Fruit fly (Drosophila melanogaster) whole organism, embryonic: ENCODE data around the gene CG34290.
A peak's percentile ranks its signal among the peaks of the same experiment; 100 is the strongest.

ENCODE experiments used
- ATbp ChIP-seq: fragments of 200-800 bp; sonication (Bioruptor generic); optimal IDR thresholded peaks from 2 replicates; lab custom pipeline; 2017; ENCODE audit warnings: missing biosample characterization, mild to moderate bottlenecking, missing genetic modification characterization, missing genetic modification reagents
- BEAF-32 ChIP-seq: fragments of 200-800 bp; sonication (Bioruptor generic); optimal IDR thresholded peaks from 3 replicates; lab custom pipeline; 2017; ENCODE audit warnings: missing biosample characterization, missing genetic modification characterization, mild to moderate bottlenecking, moderate library complexity, missing genetic modification reagents
- BtbVII ChIP-seq: fragments of 200-800 bp; sonication (Bioruptor generic); optimal IDR thresholded peaks from 3 replicates; lab custom pipeline; 2017; ENCODE audit warnings: missing biosample characterization, mild to moderate bottlenecking, missing genetic modification characterization
- CG10274 ChIP-seq: fragments of 200-800 bp; sonication (Bioruptor generic); optimal IDR thresholded peaks from 3 replicates; lab custom pipeline; 2017; ENCODE audit warnings: missing biosample characterization, mild to moderate bottlenecking, missing genetic modification characterization
- CG10959 ChIP-seq: fragments of 200-800 bp; sonication (Bioruptor generic); IDR thresholded peaks from 2 replicates; pipeline ENCODE4 v1.3.6; 2022; ENCODE audit warnings: missing biosample characterization, missing genetic modification characterization
- CG17912 ChIP-seq: fragments of 200-800 bp; sonication (Bioruptor generic); optimal IDR thresholded peaks from 2 replicates; lab custom pipeline; 2018; ENCODE audit warnings: missing biosample characterization, mild to moderate bottlenecking, missing genetic modification characterization
- CG18619 ChIP-seq: fragments of 200-800 bp; sonication (Bioruptor generic); optimal IDR thresholded peaks from 3 replicates; lab custom pipeline; 2017; ENCODE audit warnings: missing biosample characterization, mild to moderate bottlenecking, missing genetic modification characterization
- CG2120 ChIP-seq: fragments of 200-800 bp; sonication (Bioruptor generic); optimal IDR thresholded peaks from 3 replicates; lab custom pipeline; 2016; ENCODE audit warnings: missing biosample characterization, missing genetic modification characterization
- CG30431 ChIP-seq: fragments of 200-800 bp; sonication (Bioruptor generic); optimal IDR thresholded peaks from 2 replicates; lab custom pipeline; 2017; ENCODE audit warnings: missing biosample characterization, missing genetic modification characterization
- CG3281 ChIP-seq: fragments of 200-800 bp; sonication (Bioruptor generic); optimal IDR thresholded peaks from 3 replicates; lab custom pipeline; 2017; ENCODE audit warnings: missing biosample characterization, mild to moderate bottlenecking, missing genetic modification characterization
- CG3847 ChIP-seq: fragments of 200-800 bp; sonication (Bioruptor generic); IDR thresholded peaks from 2 replicates; pipeline ENCODE4 v1.3.6; 2022; ENCODE audit warnings: missing biosample characterization, missing genetic modification characterization
- CG6689 ChIP-seq: fragments of 200-800 bp; sonication (Bioruptor generic); IDR thresholded peaks from 2 replicates; pipeline ENCODE4 v1.3.6; 2022; ENCODE audit warnings: missing biosample characterization, missing genetic modification characterization
- CG7556 ChIP-seq: fragments of 200-800 bp; sonication (Bioruptor generic); optimal IDR thresholded peaks from 2 replicates; lab custom pipeline; 2017; ENCODE audit warnings: missing biosample characterization, mild to moderate bottlenecking, missing genetic modification characterization
- CG8944 ChIP-seq: fragments of 200-800 bp; sonication (Bioruptor generic); optimal IDR thresholded peaks from 3 replicates; lab custom pipeline; 2016; ENCODE audit warnings: missing biosample characterization, missing genetic modification characterization
- CG9215 ChIP-seq: fragments of 200-800 bp; sonication (Bioruptor generic); IDR thresholded peaks from 2 replicates; pipeline ENCODE4 v1.3.6; 2022; ENCODE audit warnings: missing biosample characterization, missing genetic modification characterization
- Chrac-16 ChIP-seq: fragments of 200-800 bp; sonication (Bioruptor generic); optimal IDR thresholded peaks from 3 replicates; lab custom pipeline; 2016; ENCODE audit warnings: missing biosample characterization, missing genetic modification characterization
- D19A ChIP-seq: fragments of 200-800 bp; optimal IDR thresholded peaks from 3 replicates; lab custom pipeline; 2019; ENCODE audit warnings: missing biosample characterization, mild to moderate bottlenecking, missing genetic modification characterization, moderate library complexity
- Dp ChIP-seq: fragments of 200-800 bp; sonication (Bioruptor generic); optimal IDR thresholded peaks from 2 replicates; lab custom pipeline; 2018; ENCODE audit warnings: missing biosample characterization, mild to moderate bottlenecking, missing genetic modification characterization, moderate library complexity
- Drgx ChIP-seq: fragments of 200-800 bp; sonication (Bioruptor generic); IDR thresholded peaks from 2 replicates; pipeline ENCODE4 v1.3.6; 2022; ENCODE audit warnings: missing biosample characterization, missing genetic modification characterization
- Eip74EF ChIP-seq, 2 experiments: fragments of 200-800 bp in 1 of 2; fragments of >200 bp in 1 of 2; sonication (Bioruptor generic) in 1 of 2; optimal IDR thresholded peaks; 2 replicates each; lab custom pipeline; 2017 to 2019; ENCODE audit warnings: missing biosample characterization in 2 of 2, missing genetic modification characterization in 2 of 2, mild to moderate bottlenecking in 1 of 2, moderate library complexity in 1 of 2
- GATAe ChIP-seq: fragments of 200-800 bp; sonication (Bioruptor generic); conservative IDR thresholded peaks from 2 replicates; pipeline ENCODE4 v1.3.6; 2022; ENCODE audit warnings: missing biosample characterization, missing genetic modification characterization
- Gug ChIP-seq: fragments of 200-800 bp; sonication (Bioruptor generic); IDR thresholded peaks from 4 replicates; pipeline ENCODE4 v1.3.6; 2022; ENCODE audit warnings: missing biosample characterization, missing genetic modification characterization
- H2.0 ChIP-seq: fragments of 200-800 bp; sonication (Bioruptor generic); IDR thresholded peaks from 2 replicates; pipeline ENCODE4 v1.3.6; 2022; ENCODE audit warnings: missing biosample characterization, missing genetic modification characterization
- HLH54F ChIP-seq: fragments of 200-800 bp; sonication (Bioruptor generic); optimal IDR thresholded peaks from 3 replicates; lab custom pipeline; 2016; ENCODE audit warnings: missing biosample characterization, missing genetic modification characterization
- Lim3 ChIP-seq: fragments of 200-800 bp; sonication (Bioruptor generic); IDR thresholded peaks from 2 replicates; pipeline ENCODE4 v1.3.6; 2022; ENCODE audit warnings: missing biosample characterization, missing genetic modification characterization
- Nf-YA ChIP-seq: fragments of 200-800 bp; sonication (Bioruptor generic); IDR thresholded peaks from 2 replicates; pipeline ENCODE4 v1.3.6; 2022; ENCODE audit warnings: missing biosample characterization, missing genetic modification characterization
- PHDP ChIP-seq: fragments of 200-800 bp; sonication (Bioruptor generic); optimal IDR thresholded peaks from 3 replicates; lab custom pipeline; 2018; ENCODE audit warnings: missing biosample characterization, mild to moderate bottlenecking, missing genetic modification characterization, moderate library complexity
- Rx ChIP-seq: fragments of 200-800 bp; sonication (Bioruptor generic); IDR thresholded peaks from 2 replicates; pipeline ENCODE4 v1.3.6; 2022; ENCODE audit warnings: missing biosample characterization, missing genetic modification characterization
- Xbp1 ChIP-seq: fragments of 200-800 bp; sonication (Bioruptor generic); optimal IDR thresholded peaks from 3 replicates; lab custom pipeline; 2016; ENCODE audit warnings: missing biosample characterization, mild to moderate bottlenecking, missing genetic modification characterization
- abd-A ChIP-seq: fragments of 200-800 bp; sonication (Bioruptor generic); optimal IDR thresholded peaks from 3 replicates; lab custom pipeline; 2019; ENCODE audit warnings: missing biosample characterization, mild to moderate bottlenecking, missing genetic modification characterization, moderate library complexity
- ash1 ChIP-seq: fragments of 200-800 bp; sonication (Bioruptor generic); optimal IDR thresholded peaks from 2 replicates; lab custom pipeline; 2018; ENCODE audit warnings: missing biosample characterization, mild to moderate bottlenecking, missing genetic modification characterization
- br ChIP-seq: fragments of >200 bp; optimal IDR thresholded peaks from 2 replicates; lab custom pipeline; 2017
- cg ChIP-seq: fragments of 200-800 bp; sonication (Bioruptor generic); optimal IDR thresholded peaks from 3 replicates; lab custom pipeline; 2019; ENCODE audit warnings: missing biosample characterization, mild to moderate bottlenecking, missing genetic modification characterization, moderate library complexity
- chif ChIP-seq, 2 experiments: fragments of 200-800 bp; sonication (Bioruptor generic); optimal IDR thresholded peaks; 3 replicates each; lab custom pipeline; 2016; ENCODE audit warnings: missing biosample characterization in 2 of 2, missing genetic modification characterization in 2 of 2
- chm ChIP-seq: fragments of 200-800 bp; sonication (Bioruptor generic); IDR thresholded peaks from 2 replicates; pipeline ENCODE4 v1.3.6; 2022; ENCODE audit warnings: missing biosample characterization, missing genetic modification characterization
- danr ChIP-seq: fragments of 200-800 bp; sonication (Bioruptor generic); IDR thresholded peaks from 2 replicates; pipeline ENCODE4 v1.3.6; 2022; ENCODE audit warnings: missing biosample characterization, missing genetic modification characterization
- dati ChIP-seq: fragments of 200-800 bp; sonication (Bioruptor generic); IDR thresholded peaks from 2 replicates; pipeline ENCODE4 v1.3.6; 2022; ENCODE audit warnings: missing biosample characterization, missing genetic modification characterization
- en ChIP-seq: fragments of 200-800 bp; sonication (Bioruptor generic); optimal IDR thresholded peaks from 2 replicates; lab custom pipeline; 2016; ENCODE audit warnings: missing biosample characterization, missing genetic modification characterization
- esg ChIP-seq: fragments of 200-800 bp; sonication (Bioruptor generic); conservative IDR thresholded peaks from 2 replicates; pipeline ENCODE4 v1.3.6; 2022; ENCODE audit warnings: missing biosample characterization, missing genetic modification characterization
- gem ChIP-seq: fragments of 200-800 bp; sonication (Bioruptor generic); optimal IDR thresholded peaks from 2 replicates; lab custom pipeline; 2019; ENCODE audit warnings: missing biosample characterization, mild to moderate bottlenecking, missing genetic modification characterization, moderate library complexity
- jigr1 ChIP-seq: fragments of 200-800 bp; sonication (Bioruptor generic); IDR thresholded peaks from 3 replicates; pipeline ENCODE4 v1.3.6; 2022; ENCODE audit warnings: missing biosample characterization, missing genetic modification characterization
- lov ChIP-seq, 2 experiments: fragments of 200-800 bp in 1 of 2; fragments of >200 bp in 1 of 2; sonication (Bioruptor generic) in 1 of 2; IDR thresholded peaks in 1 of 2; optimal IDR thresholded peaks in 1 of 2; 2 replicates in 1 of 2; 3 replicates in 1 of 2; pipeline versions ENCODE4 v1.3.6 to Lab custom; 2017 to 2022; ENCODE audit warnings: missing biosample characterization in 1 of 2, missing genetic modification characterization in 1 of 2
- nau ChIP-seq: fragments of 200-800 bp; sonication (Bioruptor generic); optimal IDR thresholded peaks from 3 replicates; lab custom pipeline; 2017; ENCODE audit warnings: missing biosample characterization, mild to moderate bottlenecking, missing genetic modification characterization, missing genetic modification reagents
- pho ChIP-seq: fragments of 200-800 bp; sonication (Bioruptor generic); optimal IDR thresholded peaks from 2 replicates; lab custom pipeline; 2016; ENCODE audit warnings: missing biosample characterization, missing genetic modification characterization
- row ChIP-seq: fragments of 200-800 bp; sonication (Bioruptor generic); IDR thresholded peaks from 3 replicates; pipeline ENCODE4 v1.3.6; 2022; ENCODE audit warnings: missing biosample characterization, missing genetic modification characterization
- run ChIP-seq: fragments of 200-800 bp; sonication (Bioruptor generic); optimal IDR thresholded peaks from 3 replicates; lab custom pipeline; 2018; ENCODE audit warnings: missing biosample characterization, mild to moderate bottlenecking, missing genetic modification characterization
- sob ChIP-seq: fragments of 200-800 bp; sonication (Bioruptor generic); IDR thresholded peaks from 2 replicates; pipeline ENCODE4 v1.3.6; 2022; ENCODE audit warnings: missing biosample characterization, missing genetic modification characterization
- sqz ChIP-seq: fragments of 200-800 bp; sonication (Bioruptor generic); optimal IDR thresholded peaks from 3 replicates; lab custom pipeline; 2018; ENCODE audit warnings: missing biosample characterization, mild to moderate bottlenecking, missing genetic modification characterization
- vfl ChIP-seq: fragments of 200-800 bp; sonication (Bioruptor generic); optimal IDR thresholded peaks from 2 replicates; lab custom pipeline; 2016; ENCODE audit warnings: missing biosample characterization, missing genetic modification characterization

CG34290 gene

DNA sequence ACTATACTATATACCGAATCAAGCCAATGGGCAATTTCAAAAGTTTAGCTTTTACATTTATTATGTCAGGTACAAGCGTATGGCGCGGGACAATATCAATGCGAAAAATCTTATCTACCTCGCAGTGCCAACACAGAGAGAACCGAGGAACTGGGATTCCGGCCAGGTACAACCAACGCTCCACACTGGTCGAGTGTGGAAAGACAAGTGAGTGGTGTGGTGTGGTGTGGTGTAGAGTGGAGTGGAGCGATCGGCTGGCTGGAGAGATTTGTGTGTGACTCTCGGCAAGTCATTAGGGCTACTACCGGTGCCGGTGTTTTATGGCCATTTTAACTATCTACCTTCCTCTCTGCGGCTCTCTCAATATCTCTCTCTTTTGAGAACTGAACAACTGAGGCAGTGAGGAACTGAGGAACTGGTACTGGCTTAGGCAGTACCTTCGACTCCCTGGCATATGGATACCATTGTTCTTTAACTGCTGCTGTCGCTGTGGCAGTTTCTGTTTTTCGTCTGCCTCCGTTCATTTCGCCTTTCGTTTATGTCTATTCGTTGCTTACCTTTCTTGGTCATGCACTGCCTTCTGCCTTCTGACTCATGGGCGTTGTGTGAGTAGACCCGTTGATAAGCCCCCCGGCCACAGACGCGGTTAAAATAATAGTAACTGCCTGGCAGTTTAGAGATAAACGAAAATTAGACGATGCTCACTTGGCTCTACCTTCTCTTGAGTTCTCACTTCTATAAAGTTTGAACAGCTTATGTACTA is 30.2 kb downstream of the CG34290 start (continued):
- TF ChIP-seq GATAe (peak; percentile 86), nau (GFP tag; lab: Kevin White, UChicago) (no peak), CG9215 (GFP tag; lab: Robert Waterston, UW) (peak; percentile 72), Gug (GFP tag; lab: Robert Waterston, UW) (peak; percentile 88), abd-A (tag; lab: Kevin White, UChicago) (no peak), CG30431 (GFP tag; lab: Kevin White, UChicago) (peak; percentile 85), CG3847 (GFP tag; lab: Robert Waterston, UW) (peak; percentile 82), dati (GFP tag; lab: Robert Waterston, UW) (0 out of 2 replicates have a peak, but pooled peaks have one; percentile 36), Drgx (peak; percentile 93), CG18619 (peak; percentile 90), Rx (GFP tag; lab: Robert Waterston, UW) (peak; percentile 84), CG6689 (GFP tag; lab: Robert Waterston, UW) (peak; percentile 88), CG17912 (GFP tag; lab: Kevin White, UChicago) (no peak), esg (peak; percentile 82), chif (GFP tag; optimal IDR thresholded peaks at IDR 0.05; lab: Kevin White, UChicago) (peak; percentile 89 to 91), pho (GFP tag; lab: Kevin White, UChicago) (peak; percentile 89), CG10959 (GFP tag; lab: Robert Waterston, UW) (peak; percentile 80), CG7556 (GFP tag; lab: Kevin White, UChicago) (peak; percentile 91), ATbp (peak; percentile 89), CG8944 (peak; percentile 82), Chrac-16 (GFP tag; lab: Kevin White, UChicago) (peak; percentile 91), br (no peak), BtbVII (GFP tag; lab: Kevin White, UChicago) (peak; percentile 88), run (tag; lab: Kevin White, UChicago) (peak; percentile 73), H2.0 (GFP tag; lab: Robert Waterston, UW) (peak; percentile 84), HLH54F (GFP tag; lab: Kevin White, UChicago) (peak; percentile 87), CG10274 (peak; percentile 83), D19A (tag; lab: Kevin White, UChicago) (peak; percentile 85), CG3281 (GFP tag; lab: Kevin White, UChicago) (peak; percentile 90), Xbp1 (GFP tag; lab: Kevin White, UChicago) (peak; percentile 87), row (GFP tag; lab: Robert Waterston, UW) (peak; percentile 89), BEAF-32 (GFP tag; lab: Kevin White, UChicago) (no peak), gem (tag; lab: Kevin White, UChicago) (peak; percentile 93), danr (GFP tag; lab: Robert Waterston, UW) (peak; percentile 69), en (GFP tag; lab: Kevin White, UChicago) (peak; percentile 57), Nf-YA (GFP tag; lab: Robert Waterston, UW) (peak; percentile 73), cg (GFP tag; lab: Kevin White, UChicago) (no peak), PHDP (tag; lab: Kevin White, UChicago) (peak; percentile 88), lov (optimal IDR thresholded peaks at IDR 0.05; lab: Kevin White, UChicago) (no peak), lov (GFP tag; IDR thresholded peaks at IDR 0.05; lab: Robert Waterston, UW) (peak; percentile 90), chm (GFP tag; lab: Robert Waterston, UW) (peak; percentile 85), Lim3 (GFP tag; lab: Robert Waterston, UW) (peak; percentile 37; the same call in 1 of the 2 replicates), vfl (GFP tag; lab: Kevin White, UChicago) (peak; percentile 87), Eip74EF (GFP tag; optimal IDR thresholded peaks at IDR 0.05; lab: Kevin White, UChicago) (peak in 1 of 2 experiments; percentile 69), ash1 (GFP tag; lab: Kevin White, UChicago) (peak; percentile 76), jigr1 (GFP tag; lab: Robert Waterston, UW) (peak; percentile 49; the same call in 2 of the 3 replicates), sqz (GFP tag; lab: Kevin White, UChicago) (peak; percentile 28), Dp (no peak), CG2120 (GFP tag; lab: Kevin White, UChicago) (peak; percentile 96), sob (GFP tag; lab: Robert Waterston, UW) (peak; percentile 88)
